Worm (Caenorhabditis elegans) whole organism, L2 larva: Measurements from ENCODE around the gene C16C8.26.

ENCODE experiments used
- aly-2 ChIP-seq: fragments of 150-350 bp; optimal IDR thresholded peaks from 2 replicates; lab custom pipeline; 2014; ENCODE audit warnings: missing biosample characterization, missing genetic modification characterization
- ama-1 ChIP-seq: fragments of 150-350 bp; optimal IDR thresholded peaks from 2 replicates; lab custom pipeline; 2018; ENCODE audit warnings: inconsistent platforms
- elt-1 ChIP-seq: fragments of 150-350 bp; optimal IDR thresholded peaks from 2 replicates; lab custom pipeline; 2014; ENCODE audit warnings: missing biosample characterization, missing genetic modification characterization
- unc-39 ChIP-seq: fragments of 150-350 bp; optimal IDR thresholded peaks from 2 replicates; lab custom pipeline; 2014; ENCODE audit warnings: missing biosample characterization, missing genetic modification characterization
- ztf-4 ChIP-seq: fragments of 150-350 bp; optimal IDR thresholded peaks from 2 replicates; lab custom pipeline; 2014; ENCODE audit warnings: missing biosample characterization, missing genetic modification characterization

- no peak for TF ChIP-seq elt-1 (tag; lab: Kevin White, UChicago)
- TF ChIP-seq aly-2 (tag; lab: Kevin White, UChicago) = no peak
- no peak for TF ChIP-seq ama-1 (lab: Kevin White, UChicago)
- no peak for TF ChIP-seq ztf-4
- TF ChIP-seq unc-39 (tag; lab: Kevin White, UChicago) = no peak
These were observed 43.9 kb upstream of the C16C8.26 start for ce11 chrII:3502011-3502410.
